Worm (Caenorhabditis elegans) whole organism, midembryonic: ENCODE data around the gene ocr-4.
"Not testable (repeated sequence)": the region's sequence is repeated elsewhere in the genome, so short reads cannot be mapped to it uniquely, and the experiment has no call there.

Experiments used
- T22C8.4 ChIP-seq: fragments of 200-800 bp; sonication (Bioruptor generic); IDR thresholded peaks from 2 replicates; pipeline ENCODE4 v1.3.6; 2022; ENCODE audit warnings: missing genetic modification characterization, missing compliant biosample characterization
- cog-1 ChIP-seq: sonication (generic microtip); optimal IDR thresholded peaks from 2 replicates; lab custom pipeline; 2016; ENCODE audit warnings: missing genetic modification characterization, missing compliant biosample characterization
- flt-1 ChIP-seq: fragments of 200-800 bp; sonication (Bioruptor generic); IDR thresholded peaks from 2 replicates; pipeline ENCODE4 v1.3.6; 2022; ENCODE audit warnings: missing genetic modification characterization, missing compliant biosample characterization
- klf-2 ChIP-seq: fragments of 200-800 bp; sonication (Bioruptor generic); conservative IDR thresholded peaks from 2 replicates; pipeline ENCODE4 v1.3.6; 2022; ENCODE audit warnings: missing genetic modification reagents, missing genetic modification characterization, missing compliant biosample characterization
- med-1 ChIP-seq: sonication (generic microtip); optimal IDR thresholded peaks from 2 replicates; lab custom pipeline; 2017; ENCODE audit warnings: missing genetic modification characterization, mild to moderate bottlenecking, missing compliant biosample characterization, antibody characterized with exemption, missing genetic modification reagents; ENCODE audit not compliant: insufficient read depth
- ref-1 ChIP-seq: fragments of 200-800 bp; sonication (Bioruptor generic); conservative IDR thresholded peaks from 2 replicates; pipeline ENCODE4 v1.3.6; 2022; ENCODE audit warnings: missing genetic modification reagents, missing genetic modification characterization, missing compliant biosample characterization
- tab-1 ChIP-seq: fragments of 200-800 bp; sonication (Bioruptor generic); IDR thresholded peaks from 2 replicates; pipeline ENCODE4 v1.3.6; 2022; ENCODE audit warnings: missing genetic modification characterization, missing compliant biosample characterization
- ztf-23 ChIP-seq: fragments of 200-800 bp; sonication (Bioruptor generic); IDR thresholded peaks from 2 replicates; pipeline ENCODE4 v1.3.6; 2022; ENCODE audit warnings: missing genetic modification reagents, missing genetic modification characterization, missing compliant biosample characterization
- ztf-29 ChIP-seq: fragments of 200-800 bp; sonication (Bioruptor generic); IDR thresholded peaks from 2 replicates; pipeline ENCODE4 v1.3.6; 2022; ENCODE audit warnings: missing genetic modification reagents, missing genetic modification characterization, missing compliant biosample characterization

ocr-4 gene

ce11 chrIV:7332695-7333094 is at the start of gene ocr-4:
Gene ocr-4, minus strand, starts transcription at chrIV:7332795.
- TF ChIP-seq cog-1: no peak
- no peak for TF ChIP-seq T22C8.4 (GFP tag; lab: Robert Waterston, UW)
- no peak for TF ChIP-seq flt-1 (GFP tag; lab: Robert Waterston, UW)
- TF ChIP-seq ref-1 (GFP tag; lab: Robert Waterston, UW): no peak
- no peak for TF ChIP-seq ztf-23
- TF ChIP-seq med-1 (GFP tag; lab: Kevin White, UChicago): no peak
- TF ChIP-seq tab-1 (GFP tag; lab: Robert Waterston, UW): no peak
- no peak for TF ChIP-seq ztf-29 (GFP tag; lab: Robert Waterston, UW)
- TF ChIP-seq klf-2: no peak

- TF ChIP-seq med-1 (GFP tag; lab: Kevin White, UChicago): no peak
- no peak for TF ChIP-seq tab-1 (GFP tag; lab: Robert Waterston, UW)
- no peak for TF ChIP-seq ref-1 (GFP tag; lab: Robert Waterston, UW)
- no peak for TF ChIP-seq klf-2
- no peak for TF ChIP-seq cog-1
- no peak for TF ChIP-seq flt-1 (GFP tag; lab: Robert Waterston, UW)
- TF ChIP-seq T22C8.4 (GFP tag; lab: Robert Waterston, UW): no peak
- no peak for TF ChIP-seq ztf-23
- no peak for TF ChIP-seq ztf-29 (GFP tag; lab: Robert Waterston, UW)
Observed at ce11 chrIV:7381754-7382153, 49.2 kb upstream of the ocr-4 start, which contains the start of gene ptp-8. Gene ptp-8, plus strand, starts transcription at chrIV:7382054.

ce11 chrIV:7376511-7376910 is 43.9 kb upstream of the ocr-4 start, which contains the start of gene T12B3.2:
Gene T12B3.2, plus strand, starts transcription at chrIV:7376811.
- no peak for TF ChIP-seq tab-1 (GFP tag; lab: Robert Waterston, UW)
- TF ChIP-seq flt-1 (GFP tag; lab: Robert Waterston, UW): no peak
- no peak for TF ChIP-seq T22C8.4 (GFP tag; lab: Robert Waterston, UW)
- no peak for TF ChIP-seq ztf-23
- no peak for TF ChIP-seq med-1 (GFP tag; lab: Kevin White, UChicago)
- TF ChIP-seq ref-1 (GFP tag; lab: Robert Waterston, UW): no peak
- TF ChIP-seq cog-1: no peak
- no peak for TF ChIP-seq ztf-29 (GFP tag; lab: Robert Waterston, UW)
- TF ChIP-seq klf-2: no peak

- TF ChIP-seq ref-1 (GFP tag; lab: Robert Waterston, UW); med-1 (GFP tag; lab: Kevin White, UChicago); ztf-23: not testable (repeated sequence)
Observed at ce11 chrIV:7374847-7375246, 42.3 kb upstream of the ocr-4 start, which contains the start of gene T12B3.3. Gene T12B3.3, plus strand, starts transcription at chrIV:7375147.

- not testable (repeated sequence) for TF ChIP-seq ztf-23; klf-2; flt-1 (GFP tag; lab: Robert Waterston, UW)
Observed at ce11 chrIV:7365011-7365410, 32.4 kb upstream of the ocr-4 start, which contains the start of gene Y40C5A.4. Gene Y40C5A.4, minus strand, starts transcription at chrIV:7365111.

- TF ChIP-seq cog-1 (no peak), T22C8.4 (GFP tag; lab: Robert Waterston, UW) (no peak), klf-2 (no peak), ztf-29 (GFP tag; lab: Robert Waterston, UW) (no peak), flt-1 (GFP tag; lab: Robert Waterston, UW) (no peak), ref-1 (GFP tag; lab: Robert Waterston, UW) (no peak), med-1 (GFP tag; lab: Kevin White, UChicago) (no peak), ztf-23 (no peak), tab-1 (GFP tag; lab: Robert Waterston, UW) (no peak)
Observed at ce11 chrIV:7346751-7347150, 14.2 kb upstream of the ocr-4 start, which contains the start of gene daf-42. Gene daf-42, minus strand, starts transcription at chrIV:7346851.

- TF ChIP-seq flt-1 (GFP tag; lab: Robert Waterston, UW) (peak; percentile 56; the same call in 1 of the 2 replicates), med-1 (GFP tag; lab: Kevin White, UChicago) (no peak), ztf-23 (0 out of 2 replicates have a peak, but pooled peaks have one; percentile 25), tab-1 (GFP tag; lab: Robert Waterston, UW) (peak; percentile 71; the same call in 1 of the 2 replicates)
Observed at ce11 chrIV:7344020-7344419, 11.4 kb upstream of the ocr-4 start.

ce11 chrIV:7342144-7342543 is 9.5 kb upstream of the ocr-4 start:
- no peak for TF ChIP-seq ref-1 (GFP tag; lab: Robert Waterston, UW)
- no peak for TF ChIP-seq ztf-29 (GFP tag; lab: Robert Waterston, UW)
- no peak for TF ChIP-seq klf-2
- no peak for TF ChIP-seq med-1 (GFP tag; lab: Kevin White, UChicago)
- TF ChIP-seq tab-1 (GFP tag; lab: Robert Waterston, UW): no peak
- TF ChIP-seq T22C8.4 (GFP tag; lab: Robert Waterston, UW): no peak
- TF ChIP-seq flt-1 (GFP tag; lab: Robert Waterston, UW): no peak
- TF ChIP-seq ztf-23: no peak
- no peak for TF ChIP-seq cog-1

ce11 chrIV:7339095-7339494 is 6.5 kb upstream of the ocr-4 start:
- TF ChIP-seq T22C8.4 (GFP tag; lab: Robert Waterston, UW) (no peak), flt-1 (GFP tag; lab: Robert Waterston, UW) (no peak)

ce11 chrIV:7338042-7338441 is 5.4 kb upstream of the ocr-4 start:
- TF ChIP-seq flt-1 (GFP tag; lab: Robert Waterston, UW) (no peak), klf-2 (no peak), tab-1 (GFP tag; lab: Robert Waterston, UW) (no peak), ztf-23 (no peak), med-1 (GFP tag; lab: Kevin White, UChicago) (no peak), T22C8.4 (GFP tag; lab: Robert Waterston, UW) (no peak), ztf-29 (GFP tag; lab: Robert Waterston, UW) (no peak), cog-1 (no peak), ref-1 (GFP tag; lab: Robert Waterston, UW) (no peak)
